Worm (Caenorhabditis elegans): ENCODE data around the gene C04A11.2.

C04A11.2 gene

DNA sequence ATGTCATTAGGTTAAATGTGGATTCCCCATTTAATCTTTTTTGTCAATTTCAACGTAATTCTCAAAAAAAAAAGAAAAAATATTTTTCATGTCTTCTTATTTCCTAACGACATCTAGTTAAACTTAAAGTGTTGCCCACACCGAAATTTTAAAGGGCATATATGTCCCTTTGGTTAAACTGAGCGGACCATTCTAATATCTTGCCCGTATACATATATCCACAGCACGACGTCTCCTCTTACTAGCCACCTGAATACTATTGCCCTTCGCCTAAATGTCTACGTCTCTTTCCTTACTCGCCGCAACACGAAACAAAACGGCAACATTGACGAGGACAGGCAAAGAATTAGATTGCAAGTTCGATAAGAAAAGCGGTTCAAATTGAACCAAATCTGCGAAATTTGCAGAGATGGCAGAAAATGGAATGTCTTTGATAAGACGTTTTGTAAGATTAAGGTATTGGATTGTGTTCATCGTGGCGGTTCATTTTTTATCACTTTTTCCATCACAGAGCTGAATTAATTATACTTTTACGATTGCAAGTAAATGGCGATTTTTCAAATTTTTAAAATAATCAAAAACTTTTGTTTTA, 32.1 kb upstream of the C04A11.2 start (continued):
- TF ChIP-seq F23B12.7 (tag; optimal IDR thresholded peaks at IDR 0.05; ENCODE audit: insufficient read depth) (peak; percentile 98), athp-1 (tag; optimal IDR thresholded peaks at IDR 0.05) (peak; percentile 62), nfyb-1 (GFP tag; IDR thresholded peaks at IDR 0.05) (peak; percentile 98), xnd-1 (tag; optimal IDR thresholded peaks at IDR 0.05) (no peak), gei-17 (GFP tag; optimal IDR thresholded peaks at IDR 0.05) (peak; percentile 98), ets-4 (GFP tag; optimal IDR thresholded peaks at IDR 0.05) (peak; percentile 93), unc-62 (GFP tag; optimal IDR thresholded peaks at IDR 0.05) (peak; percentile 50), nfya-1 (tag; optimal IDR thresholded peaks at IDR 0.05; ENCODE audit: borderline replicate concordance, insufficient read depth) (no peak), unc-130 (GFP tag; optimal IDR thresholded peaks at IDR 0.05) (no peak), zim-3 (tag; optimal IDR thresholded peaks at IDR 0.05) (peak; percentile 67), fkh-3 (tag; optimal IDR thresholded peaks at IDR 0.05) (no peak), ztf-3 (GFP tag; optimal IDR thresholded peaks at IDR 0.05) (peak; percentile 86), aptf-2 (GFP tag; conservative IDR thresholded peaks at IDR 0.05) (no peak), attf-3 (GFP tag; conservative IDR thresholded peaks at IDR 0.05) (peak; percentile 74), hlh-12 (tag; optimal IDR thresholded peaks at IDR 0.05) (no peak), madf-8 (GFP tag; conservative IDR thresholded peaks at IDR 0.05) (no peak), sea-2 (GFP tag; IDR thresholded peaks at IDR 0.05) (0 out of 2 replicates have a peak, but pooled peaks have one; percentile 51), tlf-1 (GFP tag; optimal IDR thresholded peaks at IDR 0.05) (peak; percentile 97), lin-26 (GFP tag; IDR thresholded peaks at IDR 0.05) (peak; percentile 81), Y79H2A.3 (GFP tag; conservative IDR thresholded peaks at IDR 0.05) (no peak), Y56A3A.18 (GFP tag; IDR thresholded peaks at IDR 0.05) (peak; percentile 100), K11D2.4 (GFP tag; IDR thresholded peaks at IDR 0.05) (peak; percentile 99), F57A8.1 (GFP tag; optimal IDR thresholded peaks at IDR 0.05) (peak; percentile 92), ztf-26 (tag; optimal IDR thresholded peaks at IDR 0.05) (peak; percentile 100), mes-4 (tag; optimal IDR thresholded peaks at IDR 0.05) (no peak), egl-44 (GFP tag; IDR thresholded peaks at IDR 0.05) (peak; percentile 91), ceh-91 (GFP tag; IDR thresholded peaks at IDR 0.05) (no peak), die-1 (tag; optimal IDR thresholded peaks at IDR 0.05) (peak; percentile 74), nhr-120 (GFP tag; IDR thresholded peaks at IDR 0.05) (0 out of 2 replicates have a peak, but pooled peaks have one; percentile 54), Y67H2A.10 (GFP tag; conservative IDR thresholded peaks at IDR 0.05) (0 out of 2 replicates have a peak, but pooled peaks have one; percentile 34), lag-1 (GFP tag; IDR thresholded peaks at IDR 0.05) (0 out of 2 replicates have a peak, but pooled peaks have one; percentile 57), lsy-27 (tag; optimal IDR thresholded peaks at IDR 0.05; ENCODE audit: borderline replicate concordance, insufficient read depth) (peak; percentile 27), hmg-20 (GFP tag; IDR thresholded peaks at IDR 0.05) (peak; percentile 97), B0019.2 (GFP tag; conservative IDR thresholded peaks at IDR 0.05) (no peak), nhr-27 (tag; optimal IDR thresholded peaks at IDR 0.05) (peak; percentile 97), repo-1 (tag; optimal IDR thresholded peaks at IDR 0.05) (peak; percentile 100), hrde-1 (tag; optimal IDR thresholded peaks at IDR 0.05; ENCODE audit: borderline replicate concordance) (peak; percentile 22), atf-7 (tag; optimal IDR thresholded peaks at IDR 0.05) (peak; percentile 99), efl-1 (GFP tag; optimal IDR thresholded peaks at IDR 0.05) (no peak), dox-1 (GFP tag; IDR thresholded peaks at IDR 0.05) (peak; percentile 98; the same call in 1 of the 2 replicates), mel-28 (tag; optimal IDR thresholded peaks at IDR 0.05; ENCODE audit: borderline replicate concordance) (peak; percentile 61), K12H6.12 (tag; optimal IDR thresholded peaks at IDR 0.05) (peak; percentile 97), ceh-58 (GFP tag; IDR thresholded peaks at IDR 0.05) (0 out of 2 replicates have a peak, but pooled peaks have one; percentile 85), snpc-3.4 (tag; optimal IDR thresholded peaks at IDR 0.05) (peak; percentile 23), F57C9.4 (tag; optimal IDR thresholded peaks at IDR 0.05) (peak; percentile 54), tbp1 (GFP tag; optimal IDR thresholded peaks at IDR 0.05) (peak; percentile 82), F49E8.2 (tag; optimal IDR thresholded peaks at IDR 0.05; ENCODE audit: insufficient read depth) (no peak)
